Fruit fly (Drosophila melanogaster) whole organism, embryonic: Measurements from ENCODE around the gene Sfp26Ad.

Experiments used
- BEAF-32 ChIP-seq: fragments of 200-800 bp; sonication (Bioruptor generic); optimal IDR thresholded peaks from 3 replicates; lab custom pipeline; 2017; ENCODE audit warnings: missing biosample characterization, missing genetic modification characterization, mild to moderate bottlenecking, moderate library complexity, missing genetic modification reagents
- CG10366 ChIP-seq: fragments of 200-800 bp; sonication (Bioruptor generic); IDR thresholded peaks from 2 replicates; pipeline ENCODE4 v1.3.6; 2022; ENCODE audit warnings: missing biosample characterization, missing genetic modification characterization
- CG10543 ChIP-seq: fragments of 200-800 bp; sonication (Bioruptor generic); optimal IDR thresholded peaks from 3 replicates; lab custom pipeline; 2017; ENCODE audit warnings: missing biosample characterization, mild to moderate bottlenecking, missing genetic modification characterization, moderate library complexity
- CG12299 ChIP-seq: fragments of 200-800 bp; sonication (Bioruptor generic); optimal IDR thresholded peaks from 2 replicates; lab custom pipeline; 2018; ENCODE audit warnings: missing biosample characterization, mild to moderate bottlenecking, missing genetic modification characterization
- CG12391 ChIP-seq: fragments of 200-800 bp; sonication (Bioruptor generic); optimal IDR thresholded peaks from 3 replicates; lab custom pipeline; 2018; ENCODE audit warnings: missing biosample characterization, mild to moderate bottlenecking, missing genetic modification characterization, moderate library complexity
- CG15073 ChIP-seq: fragments of 200-800 bp; sonication (Bioruptor generic); optimal IDR thresholded peaks from 2 replicates; lab custom pipeline; 2016; ENCODE audit warnings: missing biosample characterization, missing genetic modification characterization
- CG15269 ChIP-seq: fragments of 200-800 bp; sonication (Bioruptor generic); optimal IDR thresholded peaks from 2 replicates; lab custom pipeline; 2018; ENCODE audit warnings: missing biosample characterization, mild to moderate bottlenecking, missing genetic modification characterization, moderate library complexity
- CG1603 ChIP-seq: fragments of 200-800 bp; sonication (Bioruptor generic); optimal IDR thresholded peaks from 2 replicates; lab custom pipeline; 2019; ENCODE audit warnings: missing biosample characterization, mild to moderate bottlenecking, missing genetic modification characterization, moderate library complexity
- CG17359 ChIP-seq: fragments of 200-800 bp; sonication (Bioruptor generic); optimal IDR thresholded peaks from 3 replicates; lab custom pipeline; 2018; ENCODE audit warnings: missing biosample characterization, mild to moderate bottlenecking, missing genetic modification characterization, moderate library complexity
- CG17912 ChIP-seq: fragments of 200-800 bp; sonication (Bioruptor generic); optimal IDR thresholded peaks from 2 replicates; lab custom pipeline; 2018; ENCODE audit warnings: missing biosample characterization, mild to moderate bottlenecking, missing genetic modification characterization
- CG18599 ChIP-seq: fragments of 200-800 bp; sonication (Bioruptor generic); optimal IDR thresholded peaks from 3 replicates; lab custom pipeline; 2017; ENCODE audit warnings: missing biosample characterization, missing genetic modification characterization, mild to moderate bottlenecking, moderate library complexity, missing genetic modification reagents
- CG2875 ChIP-seq: fragments of 200-800 bp; sonication (Bioruptor generic); optimal IDR thresholded peaks from 2 replicates; lab custom pipeline; 2017; ENCODE audit warnings: missing biosample characterization, mild to moderate bottlenecking, missing genetic modification characterization, missing genetic modification reagents
- CG34422 ChIP-seq: fragments of 200-800 bp; sonication (Bioruptor generic); IDR thresholded peaks from 3 replicates; pipeline ENCODE4 v1.3.6; 2022; ENCODE audit warnings: missing biosample characterization, missing genetic modification characterization
- CG3726 ChIP-seq: fragments of 200-800 bp; sonication (Bioruptor generic); IDR thresholded peaks from 3 replicates; pipeline ENCODE4, ENCODE4 v1.3.6; 2022; ENCODE audit warnings: missing biosample characterization, missing genetic modification characterization
- CG6254 ChIP-seq: fragments of 200-800 bp; sonication (Bioruptor generic); optimal IDR thresholded peaks from 3 replicates; lab custom pipeline; 2017; ENCODE audit warnings: mild to moderate bottlenecking, missing biosample characterization, missing genetic modification reagents, missing genetic modification characterization
- CG6272 ChIP-seq: fragments of 200-800 bp; sonication (Bioruptor generic); IDR thresholded peaks from 2 replicates; pipeline ENCODE4 v1.3.6; 2022; ENCODE audit warnings: missing biosample characterization, missing genetic modification characterization
- CG6765 ChIP-seq: fragments of 200-800 bp; sonication (Bioruptor generic); optimal IDR thresholded peaks from 3 replicates; lab custom pipeline; 2017; ENCODE audit warnings: missing biosample characterization, mild to moderate bottlenecking, missing genetic modification characterization
- CG7987 ChIP-seq: fragments of 200-800 bp; sonication (Bioruptor generic); optimal IDR thresholded peaks from 2 replicates; lab custom pipeline; 2018; ENCODE audit warnings: missing biosample characterization, mild to moderate bottlenecking, missing genetic modification characterization, moderate library complexity
- Dfd ChIP-seq, 2 experiments: fragments of >200 bp; optimal IDR thresholded peaks; 2 replicates each; lab custom pipeline; 2017; ENCODE audit warnings: missing biosample characterization in 2 of 2, missing genetic modification characterization in 2 of 2
- Fer2 ChIP-seq: fragments of 200-800 bp; sonication (Bioruptor generic); optimal IDR thresholded peaks from 2 replicates; lab custom pipeline; 2018; ENCODE audit warnings: missing biosample characterization, mild to moderate bottlenecking, missing genetic modification characterization, moderate library complexity
- HLHmδ ChIP-seq: fragments of 200-800 bp; sonication (Bioruptor generic); optimal IDR thresholded peaks from 2 replicates; lab custom pipeline; 2018; ENCODE audit warnings: missing biosample characterization, mild to moderate bottlenecking, missing genetic modification characterization, moderate library complexity
- Hmr ChIP-seq: fragments of 200-800 bp; sonication (Bioruptor generic); optimal IDR thresholded peaks from 3 replicates; lab custom pipeline; 2017; ENCODE audit warnings: mild to moderate bottlenecking, missing biosample characterization, missing genetic modification reagents, missing genetic modification characterization
- Hr51 ChIP-seq, 2 experiments: fragments of 200-800 bp; sonication (Bioruptor generic); optimal IDR thresholded peaks; 2 replicates in 1 of 2; 3 replicates in 1 of 2; lab custom pipeline; 2016 to 2018; ENCODE audit warnings: missing biosample characterization in 2 of 2, missing genetic modification characterization in 2 of 2, mild to moderate bottlenecking in 1 of 2, moderate library complexity in 1 of 2
- Max ChIP-seq: fragments of 200-800 bp; sonication (Bioruptor generic); optimal IDR thresholded peaks from 2 replicates; lab custom pipeline; 2016; ENCODE audit warnings: missing biosample characterization, mild to moderate bottlenecking, missing genetic modification characterization
- Med ChIP-seq: fragments of 200-800 bp; sonication (Bioruptor generic); peaks from one replicate; lab custom pipeline; 2016; ENCODE audit warnings: missing biosample characterization, missing genetic modification characterization, mild to moderate bottlenecking, inconsistent platforms, moderate library complexity
- Neu2 ChIP-seq: fragments of 200-800 bp; sonication (Bioruptor generic); optimal IDR thresholded peaks from 3 replicates; lab custom pipeline; 2016; ENCODE audit warnings: missing biosample characterization, missing genetic modification characterization, borderline replicate concordance
- Nf-YC ChIP-seq: fragments of 200-800 bp; optimal IDR thresholded peaks from 3 replicates; lab custom pipeline; 2019; ENCODE audit warnings: missing biosample characterization, mild to moderate bottlenecking, missing genetic modification characterization, moderate library complexity
- PHDP ChIP-seq: fragments of 200-800 bp; sonication (Bioruptor generic); optimal IDR thresholded peaks from 3 replicates; lab custom pipeline; 2018; ENCODE audit warnings: missing biosample characterization, mild to moderate bottlenecking, missing genetic modification characterization, moderate library complexity
- Sin3A ChIP-seq: fragments of >200 bp; optimal IDR thresholded peaks from 2 replicates; lab custom pipeline; 2018
- Sry-β ChIP-seq: fragments of 200-800 bp; sonication (Bioruptor generic); optimal IDR thresholded peaks from 2 replicates; lab custom pipeline; 2018; ENCODE audit warnings: missing biosample characterization, mild to moderate bottlenecking, missing genetic modification characterization, moderate library complexity
- Tbp ChIP-seq: fragments of >200 bp; optimal IDR thresholded peaks from 2 replicates; lab custom pipeline; 2018; ENCODE audit warnings: missing biosample characterization, missing genetic modification characterization
- ato ChIP-seq: fragments of 200-800 bp; sonication (Bioruptor generic); IDR thresholded peaks from 2 replicates; pipeline ENCODE4 v1.3.6; 2022; ENCODE audit warnings: missing biosample characterization, missing genetic modification characterization; ENCODE audit not compliant: partially characterized antibody
- bsh ChIP-seq, 2 experiments: fragments of 200-800 bp; sonication (Bioruptor generic); optimal IDR thresholded peaks; 2 replicates each; lab custom pipeline; 2017 to 2018; ENCODE audit warnings: mild to moderate bottlenecking in 2 of 2, missing biosample characterization in 2 of 2, missing genetic modification characterization in 2 of 2, moderate library complexity in 1 of 2
- ci ChIP-seq: fragments of 200-800 bp; sonication (Bioruptor generic); IDR thresholded peaks from 3 replicates; pipeline ENCODE4 v1.3.6; 2022; ENCODE audit warnings: missing biosample characterization, missing genetic modification characterization
- dm ChIP-seq: fragments of 200-800 bp; sonication (Bioruptor generic); optimal IDR thresholded peaks from 3 replicates; lab custom pipeline; 2016; ENCODE audit warnings: missing biosample characterization, missing genetic modification characterization
- dpn ChIP-seq, 2 experiments: fragments of 200-800 bp; sonication (Bioruptor generic); optimal IDR thresholded peaks; 3 replicates each; lab custom pipeline; 2016; ENCODE audit warnings: missing biosample characterization in 2 of 2, missing genetic modification characterization in 2 of 2
- ems ChIP-seq: fragments of 200-800 bp; sonication (Bioruptor generic); optimal IDR thresholded peaks from 3 replicates; lab custom pipeline; 2016; ENCODE audit warnings: missing biosample characterization, missing genetic modification characterization
- h ChIP-seq: fragments of >200 bp; optimal IDR thresholded peaks from 2 replicates; lab custom pipeline; 2017
- insv ChIP-seq, 2 experiments: fragments of 200-800 bp; sonication (Bioruptor generic); optimal IDR thresholded peaks; 3 replicates each; lab custom pipeline; 2016 to 2018; ENCODE audit warnings: missing biosample characterization in 2 of 2, missing genetic modification characterization in 2 of 2
- klu ChIP-seq: fragments of 200-800 bp; sonication (Bioruptor generic); IDR thresholded peaks from 2 replicates; pipeline ENCODE4 v1.3.6; 2022; ENCODE audit warnings: missing biosample characterization, missing genetic modification characterization
- kni ChIP-seq: fragments of 200-800 bp; sonication (Bioruptor generic); optimal IDR thresholded peaks from 3 replicates; lab custom pipeline; 2017; ENCODE audit warnings: mild to moderate bottlenecking, missing biosample characterization, missing genetic modification reagents, missing genetic modification characterization
- nom ChIP-seq: fragments of 200-800 bp; sonication (Bioruptor generic); optimal IDR thresholded peaks from 2 replicates; lab custom pipeline; 2017; ENCODE audit warnings: missing biosample characterization, missing genetic modification characterization, mild to moderate bottlenecking, moderate library complexity, missing genetic modification reagents
- pfk ChIP-seq: fragments of 200-800 bp; sonication (Bioruptor generic); optimal IDR thresholded peaks from 2 replicates; lab custom pipeline; 2018; ENCODE audit warnings: missing biosample characterization, mild to moderate bottlenecking, missing genetic modification characterization, moderate library complexity
- phol ChIP-seq: fragments of 200-800 bp; sonication (Bioruptor generic); optimal IDR thresholded peaks from 3 replicates; lab custom pipeline; 2018; ENCODE audit warnings: missing biosample characterization, mild to moderate bottlenecking, missing genetic modification characterization, moderate library complexity
- pros ChIP-seq: fragments of 200-800 bp; sonication (Bioruptor generic); optimal IDR thresholded peaks from 3 replicates; lab custom pipeline; 2019; ENCODE audit warnings: missing biosample characterization, mild to moderate bottlenecking, missing genetic modification characterization, moderate library complexity
- pum ChIP-seq: fragments of 200-800 bp; sonication (Bioruptor generic); optimal IDR thresholded peaks from 2 replicates; lab custom pipeline; 2016; ENCODE audit warnings: missing biosample characterization, missing genetic modification characterization
- sisA ChIP-seq: fragments of 200-800 bp; sonication (Bioruptor generic); IDR thresholded peaks from 2 replicates; pipeline ENCODE4 v1.3.6; 2022; ENCODE audit warnings: missing biosample characterization, missing genetic modification characterization
- tll ChIP-seq, 2 experiments: fragments of 200-800 bp in 1 of 2; fragments of >200 bp in 1 of 2; sonication (Bioruptor generic) in 1 of 2; optimal IDR thresholded peaks; 2 replicates each; lab custom pipeline; 2017 to 2019; ENCODE audit warnings: missing biosample characterization in 2 of 2, missing genetic modification characterization in 2 of 2, mild to moderate bottlenecking in 1 of 2, moderate library complexity in 1 of 2
- vvl ChIP-seq: fragments of 200-800 bp; sonication (Bioruptor generic); IDR thresholded peaks from 2 replicates; pipeline ENCODE4 v1.3.6; 2022; ENCODE audit warnings: missing biosample characterization, missing genetic modification characterization

The Sfp26Ad gene

dm6 chr2L:5978333-5979054 is 35.4 kb upstream of the Sfp26Ad start (continued):
- TF ChIP-seq pum (no peak), HLHmδ (peak; percentile 45), ci (GFP tag; lab: Robert Waterston, UW) (no peak), BEAF-32 (GFP tag; lab: Kevin White, UChicago) (no peak), PHDP (no peak), CG18599 (GFP tag; lab: Kevin White, UChicago) (peak; percentile 23), insv (GFP tag; optimal IDR thresholded peaks at IDR 0.05; lab: Kevin White, UChicago) (peak in 1 of 2 experiments; percentile 85), CG7987 (GFP tag; lab: Kevin White, UChicago) (no peak), CG34422 (no peak), Hmr (GFP tag; lab: Kevin White, UChicago) (no peak), h (lab: Kevin White, UChicago) (peak; percentile 45), CG3726 (GFP tag; lab: Robert Waterston, UW) (no peak), Sry-β (GFP tag; lab: Kevin White, UChicago) (no peak), CG6272 (GFP tag; lab: Robert Waterston, UW) (no peak), dm (GFP tag; lab: Kevin White, UChicago) (no peak), CG2875 (GFP tag; lab: Kevin White, UChicago) (peak; percentile 0), CG1603 (tag; lab: Kevin White, UChicago) (no peak), Tbp (GFP tag; lab: Kevin White, UChicago) (no peak), CG17912 (no peak), Med (GFP tag; lab: Kevin White, UChicago) (peak; percentile 62), nom (GFP tag; lab: Kevin White, UChicago) (peak; percentile 30), CG15073 (GFP tag; lab: Kevin White, UChicago) (no peak), sisA (GFP tag; lab: Robert Waterston, UW) (no peak), kni (GFP tag; lab: Kevin White, UChicago) (peak; percentile 79), phol (tag; lab: Kevin White, UChicago) (no peak), Fer2 (tag; lab: Kevin White, UChicago) (no peak), bsh (GFP tag; optimal IDR thresholded peaks at IDR 0.05; lab: Kevin White, UChicago) (no peak), CG6254 (no peak), Neu2 (GFP tag; lab: Kevin White, UChicago) (no peak), Sin3A (lab: Kevin White, UChicago) (no peak), Hr51 (GFP tag; optimal IDR thresholded peaks at IDR 0.05; lab: Kevin White, UChicago) (no peak), CG10366 (GFP tag; lab: Robert Waterston, UW) (no peak), ato (GFP tag; lab: Robert Waterston, UW) (no peak), klu (no peak), Max (GFP tag; lab: Kevin White, UChicago) (peak; percentile 13), dpn (GFP tag; optimal IDR thresholded peaks at IDR 0.05; lab: Kevin White, UChicago) (no peak), CG10543 (GFP tag; lab: Kevin White, UChicago) (peak; percentile 13), Dfd (GFP tag; optimal IDR thresholded peaks at IDR 0.05; lab: Kevin White, UChicago) (no peak), ems (GFP tag; lab: Kevin White, UChicago) (no peak), tll (GFP tag; optimal IDR thresholded peaks at IDR 0.05; lab: Kevin White, UChicago) (peak in 1 of 2 experiments; percentile 4), pfk (GFP tag; lab: Kevin White, UChicago) (no peak), pros (GFP tag; lab: Kevin White, UChicago) (peak; percentile 71), CG12391 (tag; lab: Kevin White, UChicago) (no peak), CG12299 (tag; lab: Kevin White, UChicago) (no peak), Nf-YC (tag; lab: Kevin White, UChicago) (peak; percentile 12), CG15269 (tag; lab: Kevin White, UChicago) (no peak), vvl (GFP tag; lab: Robert Waterston, UW) (no peak), CG6765 (no peak), CG17359 (no peak)
